Worm (Caenorhabditis elegans): Measurements from ENCODE around the gene msp-78.

ce11 chrIV:9735750-9736149 is 34.1 kb upstream of the msp-78 start:
- no peak for TF ChIP-seq ref-1 (GFP tag; conservative IDR thresholded peaks at IDR 0.05)
- TF ChIP-seq flt-1 (GFP tag; IDR thresholded peaks at IDR 0.05), result no peak
- no peak for TF ChIP-seq tab-1 (GFP tag; IDR thresholded peaks at IDR 0.05)
- no peak for TF ChIP-seq ztf-23 (GFP tag; IDR thresholded peaks at IDR 0.05)

Measured in whole organism, midembryonic.